Worm (Caenorhabditis elegans): ENCODE data around the gene ttr-28.

DNA sequence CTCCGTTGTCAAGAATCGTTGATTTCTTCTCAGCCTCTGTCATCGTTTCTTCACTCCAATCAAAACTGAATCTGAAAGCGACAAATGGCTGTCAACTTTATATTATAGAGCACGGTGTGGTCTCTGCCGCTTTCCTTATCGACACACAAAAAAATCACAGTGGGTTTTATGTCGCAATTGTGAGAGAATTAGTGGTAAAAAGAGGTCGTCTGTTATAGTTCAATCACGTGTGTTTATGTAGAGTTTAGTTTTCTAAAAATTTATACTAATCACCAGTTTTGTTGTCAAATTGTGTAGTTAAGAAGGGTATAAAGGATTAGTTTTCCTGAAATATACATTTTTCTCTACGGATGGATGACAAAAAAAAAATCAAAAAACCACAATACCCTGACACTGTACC lies 30.0 kb upstream of the ttr-28 start, which contains the start of gene T16G1.7:
- TF ChIP-seq nhr-21 (tag; optimal IDR thresholded peaks at IDR 0.05) (no peak), snpc-4 (tag; optimal IDR thresholded peaks at IDR 0.05) (no peak), zag-1 (tag; optimal IDR thresholded peaks at IDR 0.05) (no peak), lin-39 (tag; optimal IDR thresholded peaks at IDR 0.05) (no peak), unc-55 (GFP tag; optimal IDR thresholded peaks at IDR 0.05) (no peak)

All from whole organism, L2 larva.